Worm (Caenorhabditis elegans) whole organism, midembryonic: ENCODE data around the gene ceeh-2.

ENCODE experiments used
- T22C8.4 ChIP-seq: fragments of 200-800 bp; sonication (Bioruptor generic); IDR thresholded peaks from 2 replicates; pipeline ENCODE4 v1.3.6; 2022; ENCODE audit warnings: missing genetic modification characterization, missing compliant biosample characterization
- cog-1 ChIP-seq: sonication (generic microtip); optimal IDR thresholded peaks from 2 replicates; lab custom pipeline; 2016; ENCODE audit warnings: missing genetic modification characterization, missing compliant biosample characterization
- flt-1 ChIP-seq: fragments of 200-800 bp; sonication (Bioruptor generic); IDR thresholded peaks from 2 replicates; pipeline ENCODE4 v1.3.6; 2022; ENCODE audit warnings: missing genetic modification characterization, missing compliant biosample characterization
- klf-2 ChIP-seq: fragments of 200-800 bp; sonication (Bioruptor generic); conservative IDR thresholded peaks from 2 replicates; pipeline ENCODE4 v1.3.6; 2022; ENCODE audit warnings: missing genetic modification reagents, missing genetic modification characterization, missing compliant biosample characterization
- med-1 ChIP-seq: sonication (generic microtip); optimal IDR thresholded peaks from 2 replicates; lab custom pipeline; 2017; ENCODE audit warnings: missing genetic modification characterization, mild to moderate bottlenecking, missing compliant biosample characterization, antibody characterized with exemption, missing genetic modification reagents; ENCODE audit not compliant: insufficient read depth
- ref-1 ChIP-seq: fragments of 200-800 bp; sonication (Bioruptor generic); conservative IDR thresholded peaks from 2 replicates; pipeline ENCODE4 v1.3.6; 2022; ENCODE audit warnings: missing genetic modification reagents, missing genetic modification characterization, missing compliant biosample characterization
- tab-1 ChIP-seq: fragments of 200-800 bp; sonication (Bioruptor generic); IDR thresholded peaks from 2 replicates; pipeline ENCODE4 v1.3.6; 2022; ENCODE audit warnings: missing genetic modification characterization, missing compliant biosample characterization
- ztf-23 ChIP-seq: fragments of 200-800 bp; sonication (Bioruptor generic); IDR thresholded peaks from 2 replicates; pipeline ENCODE4 v1.3.6; 2022; ENCODE audit warnings: missing genetic modification reagents, missing genetic modification characterization, missing compliant biosample characterization
- ztf-29 ChIP-seq: fragments of 200-800 bp; sonication (Bioruptor generic); IDR thresholded peaks from 2 replicates; pipeline ENCODE4 v1.3.6; 2022; ENCODE audit warnings: missing genetic modification reagents, missing genetic modification characterization, missing compliant biosample characterization

ceeh-2 gene

DNA sequence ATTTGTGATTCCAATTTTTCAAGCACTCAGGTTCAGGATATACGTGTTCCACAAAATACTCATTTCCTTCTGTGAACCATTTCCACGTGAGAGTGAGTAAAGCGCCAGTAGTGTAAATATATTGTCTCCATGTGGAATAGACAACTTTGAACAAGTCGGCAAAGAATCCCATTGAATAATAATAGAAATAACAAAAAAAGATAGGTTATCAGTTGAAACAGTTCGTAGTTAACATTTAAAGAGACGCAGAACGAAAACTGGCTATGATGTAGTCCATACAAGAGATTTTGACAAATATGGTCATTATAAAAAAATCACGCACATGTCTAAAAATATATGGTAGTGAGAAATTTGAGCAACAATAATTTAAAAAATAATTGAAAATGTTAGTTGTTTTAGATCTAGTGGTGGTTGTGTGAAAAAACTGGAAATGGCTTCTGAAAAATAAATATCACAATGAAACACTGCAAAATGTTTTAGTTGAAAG, at the start of gene ceeh-2:
Gene ceeh-2 (minus strand): TSS at position 437 of the 487 bp plus-strand sequence.
- no peak for TF ChIP-seq flt-1 (GFP tag; lab: Robert Waterston, UW)
- TF ChIP-seq cog-1 (tag; lab: Kevin White, UChicago) = no peak
- no peak for TF ChIP-seq ztf-29 (GFP tag; lab: Robert Waterston, UW)

DNA sequence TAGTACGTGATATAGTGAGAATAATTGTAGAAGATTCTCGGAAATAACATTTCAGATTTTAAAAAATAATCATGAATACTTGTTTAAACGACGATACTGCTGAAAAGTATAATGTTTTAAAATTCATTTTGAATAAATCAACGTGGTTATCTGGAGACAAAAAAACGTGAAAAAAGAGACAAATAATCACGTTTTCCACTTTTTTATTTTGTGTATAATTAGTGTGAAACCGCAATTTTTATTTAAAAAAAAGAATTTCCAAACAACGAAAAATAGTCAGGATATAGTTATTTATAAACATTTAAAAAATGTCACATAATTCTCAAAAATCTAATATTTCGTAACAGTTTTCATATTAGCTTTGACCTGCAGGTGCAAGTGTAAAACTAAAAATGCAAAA, 48.6 kb upstream of the ceeh-2 start, which contains the start of gene F15H10.7:
Gene F15H10.7 (minus strand): TSS at position 101 of the 400 bp plus-strand sequence.
- no peak for TF ChIP-seq cog-1 (tag; lab: Kevin White, UChicago)
- no peak for TF ChIP-seq ztf-23 (GFP tag; lab: Robert Waterston, UW)
- no peak for TF ChIP-seq ref-1 (GFP tag; lab: Robert Waterston, UW)
- TF ChIP-seq med-1 (GFP tag; lab: Kevin White, UChicago) = no peak
- TF ChIP-seq tab-1 (GFP tag; lab: Robert Waterston, UW) = no peak
- no peak for TF ChIP-seq T22C8.4 (GFP tag; lab: Robert Waterston, UW)
- no peak for TF ChIP-seq klf-2 (GFP tag; lab: Robert Waterston, UW)
- no peak for TF ChIP-seq flt-1 (GFP tag; lab: Robert Waterston, UW)

DNA sequence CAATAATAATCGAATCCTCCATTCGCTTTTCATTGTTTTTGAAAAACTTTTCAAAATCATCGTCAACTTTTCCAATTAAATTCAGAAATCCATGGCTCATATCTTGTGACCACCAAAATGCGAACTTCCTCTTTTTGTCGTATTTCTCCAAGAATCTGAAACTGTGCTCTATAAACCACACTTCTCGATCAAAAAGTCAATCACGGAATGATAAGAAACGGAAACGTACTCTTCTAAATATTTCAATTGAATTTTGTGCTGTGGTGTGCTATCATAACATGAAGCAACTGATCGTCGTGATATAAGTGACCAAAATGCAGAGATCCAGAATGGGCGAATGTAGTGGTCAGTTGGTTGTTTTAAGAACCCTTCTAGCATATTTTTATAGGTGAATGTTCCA, 47.0 kb upstream of the ceeh-2 start:
- TF ChIP-seq ref-1 (GFP tag; lab: Robert Waterston, UW) (no peak), ztf-29 (GFP tag; lab: Robert Waterston, UW) (no peak), klf-2 (GFP tag; lab: Robert Waterston, UW) (no peak), T22C8.4 (GFP tag; lab: Robert Waterston, UW) (no peak), tab-1 (GFP tag; lab: Robert Waterston, UW) (no peak), flt-1 (GFP tag; lab: Robert Waterston, UW) (no peak), ztf-23 (GFP tag; lab: Robert Waterston, UW) (no peak), med-1 (GFP tag; lab: Kevin White, UChicago) (no peak), cog-1 (tag; lab: Kevin White, UChicago) (no peak)

DNA sequence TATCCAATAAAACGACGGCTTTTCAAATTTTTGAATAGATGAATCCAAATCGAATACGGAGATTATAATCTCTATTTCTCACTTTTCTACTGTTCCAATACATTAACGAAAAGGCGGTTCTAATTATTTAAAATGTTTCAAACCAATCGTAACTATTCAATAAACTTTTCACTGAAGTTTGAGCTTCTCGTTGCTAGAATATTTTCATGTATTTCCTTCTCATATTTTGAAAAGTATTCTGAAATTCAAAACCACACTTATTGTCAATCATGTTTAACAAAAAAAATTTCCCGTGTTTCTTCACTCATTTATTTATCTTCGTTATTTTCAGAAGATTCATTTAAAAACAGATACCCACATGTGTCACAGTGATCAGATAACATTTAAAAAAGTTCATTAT, 45.1 kb upstream of the ceeh-2 start, which contains the start of gene F15H10.8:
Gene F15H10.8 (minus strand): TSS at position 101 of the 400 bp plus-strand sequence.
- TF ChIP-seq klf-2 (GFP tag; lab: Robert Waterston, UW) = no peak
- TF ChIP-seq T22C8.4 (GFP tag; lab: Robert Waterston, UW) = no peak
- no peak for TF ChIP-seq ref-1 (GFP tag; lab: Robert Waterston, UW)

DNA sequence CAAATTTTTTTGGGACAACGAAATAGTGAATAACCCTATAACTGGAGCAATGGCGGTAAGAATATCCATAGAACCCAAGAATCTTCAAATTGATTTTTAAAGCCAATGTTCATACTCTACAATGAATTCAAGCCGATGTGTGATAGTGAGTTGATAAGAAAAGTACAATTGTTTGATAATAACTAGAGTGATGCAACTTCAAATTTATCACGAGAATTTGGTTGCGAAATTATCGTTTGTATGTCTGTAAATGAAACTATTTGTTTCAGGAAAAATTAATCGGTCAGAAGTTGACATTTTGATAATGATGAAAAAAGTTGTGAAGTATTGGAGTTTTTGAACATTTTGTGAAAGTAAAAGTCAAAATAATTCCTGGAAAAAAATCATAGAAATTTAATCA, 41.6 kb upstream of the ceeh-2 start:
- TF ChIP-seq tab-1 (GFP tag; lab: Robert Waterston, UW) (no peak), ztf-23 (GFP tag; lab: Robert Waterston, UW) (no peak), klf-2 (GFP tag; lab: Robert Waterston, UW) (no peak), T22C8.4 (GFP tag; lab: Robert Waterston, UW) (no peak), cog-1 (tag; lab: Kevin White, UChicago) (no peak), ref-1 (GFP tag; lab: Robert Waterston, UW) (no peak), flt-1 (GFP tag; lab: Robert Waterston, UW) (no peak), ztf-29 (GFP tag; lab: Robert Waterston, UW) (no peak), med-1 (GFP tag; lab: Kevin White, UChicago) (no peak)

DNA sequence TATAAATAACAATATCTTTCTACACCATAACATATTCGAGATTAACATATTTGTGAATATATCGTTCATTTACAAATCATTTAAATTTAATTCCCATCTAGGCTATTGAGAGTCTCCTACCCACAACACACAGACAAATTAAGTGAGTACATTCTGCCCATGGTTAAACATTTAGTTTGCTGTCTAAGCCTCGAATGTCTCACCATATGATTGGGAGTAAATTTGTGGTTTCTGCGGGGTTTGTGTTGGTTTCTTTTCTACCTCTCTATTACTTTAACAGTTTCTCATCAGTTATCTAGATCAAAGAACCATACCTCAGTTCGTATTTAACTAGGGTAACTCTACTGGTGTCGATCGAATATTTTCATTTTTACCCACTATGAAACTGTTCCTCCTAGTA, 40.7 kb upstream of the ceeh-2 start, which contains the start of gene ugt-2:
Gene ugt-2 (plus strand): TSS at position 371 of the 400 bp plus-strand sequence.
- TF ChIP-seq cog-1 (tag; lab: Kevin White, UChicago) = no peak
- no peak for TF ChIP-seq flt-1 (GFP tag; lab: Robert Waterston, UW)
- no peak for TF ChIP-seq klf-2 (GFP tag; lab: Robert Waterston, UW)
- TF ChIP-seq T22C8.4 (GFP tag; lab: Robert Waterston, UW) = no peak
- TF ChIP-seq med-1 (GFP tag; lab: Kevin White, UChicago) = no peak
- no peak for TF ChIP-seq ref-1 (GFP tag; lab: Robert Waterston, UW)

DNA sequence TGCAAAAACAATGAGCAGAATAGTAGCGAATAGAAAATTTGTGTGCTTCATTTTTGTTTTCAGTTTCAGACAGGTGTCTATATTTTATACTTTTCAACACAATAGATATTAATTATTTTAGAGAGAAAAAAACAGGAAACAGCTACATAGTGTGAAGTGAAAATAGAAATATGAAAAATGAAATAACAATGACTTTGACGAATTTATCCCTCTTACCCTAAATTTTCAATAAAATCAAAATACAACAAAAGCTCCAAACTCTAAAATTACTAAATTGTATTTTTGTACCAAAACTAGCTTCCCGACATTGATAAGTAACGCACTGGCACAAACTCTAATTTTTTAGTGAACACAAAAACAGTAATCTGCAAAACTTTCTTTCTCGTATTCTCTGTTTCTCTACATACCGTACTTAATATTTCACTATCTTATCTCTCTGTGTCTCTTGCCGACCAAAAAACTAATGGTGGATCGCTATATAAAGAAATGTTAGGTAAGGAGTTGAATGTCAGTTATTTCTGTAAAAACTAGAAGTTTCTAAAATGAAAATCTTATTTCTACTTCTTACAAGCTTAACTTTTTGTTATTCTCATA, 37.6 kb upstream of the ceeh-2 start, which contains the start of the genes col-151 and ugt-1:
Gene col-151 (minus strand): TSS at position 51 of the 594 bp plus-strand sequence.
Gene ugt-1 (plus strand): TSS at position 491 of the 594 bp plus-strand sequence.
- TF ChIP-seq med-1 (GFP tag; lab: Kevin White, UChicago) (no peak), T22C8.4 (GFP tag; lab: Robert Waterston, UW) (no peak), ref-1 (GFP tag; lab: Robert Waterston, UW) (no peak), flt-1 (GFP tag; lab: Robert Waterston, UW) (no peak), cog-1 (tag; lab: Kevin White, UChicago) (no peak), ztf-29 (GFP tag; lab: Robert Waterston, UW) (no peak), tab-1 (GFP tag; lab: Robert Waterston, UW) (no peak), klf-2 (GFP tag; lab: Robert Waterston, UW) (no peak)

DNA sequence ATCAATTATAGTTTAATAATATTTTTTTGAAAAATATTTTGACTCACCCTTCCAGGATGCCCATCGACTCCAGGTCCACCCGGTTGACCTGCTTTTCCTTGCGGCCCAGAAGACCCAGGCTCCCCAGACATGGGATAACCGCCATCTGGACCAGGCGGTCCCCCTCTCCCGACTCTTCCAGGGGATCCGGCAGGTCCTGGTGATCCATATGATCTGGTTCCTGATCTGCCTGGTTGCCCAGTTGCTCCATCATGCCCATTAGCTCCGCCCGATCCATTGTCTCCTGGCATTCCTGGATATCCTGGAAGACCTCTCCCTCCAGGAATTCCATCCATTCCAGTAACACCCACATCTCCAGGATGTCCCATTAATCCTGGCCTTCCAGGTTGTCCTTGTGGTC, 36.0 kb upstream of the ceeh-2 start:
- TF ChIP-seq ztf-23 (GFP tag; lab: Robert Waterston, UW) = no peak
- no peak for TF ChIP-seq ref-1 (GFP tag; lab: Robert Waterston, UW)
- TF ChIP-seq tab-1 (GFP tag; lab: Robert Waterston, UW) = no peak
- no peak for TF ChIP-seq flt-1 (GFP tag; lab: Robert Waterston, UW)
- TF ChIP-seq cog-1 (tag; lab: Kevin White, UChicago) = no peak
- TF ChIP-seq T22C8.4 (GFP tag; lab: Robert Waterston, UW) = no peak
- no peak for TF ChIP-seq med-1 (GFP tag; lab: Kevin White, UChicago)
- no peak for TF ChIP-seq klf-2 (GFP tag; lab: Robert Waterston, UW)
- no peak for TF ChIP-seq ztf-29 (GFP tag; lab: Robert Waterston, UW)

DNA sequence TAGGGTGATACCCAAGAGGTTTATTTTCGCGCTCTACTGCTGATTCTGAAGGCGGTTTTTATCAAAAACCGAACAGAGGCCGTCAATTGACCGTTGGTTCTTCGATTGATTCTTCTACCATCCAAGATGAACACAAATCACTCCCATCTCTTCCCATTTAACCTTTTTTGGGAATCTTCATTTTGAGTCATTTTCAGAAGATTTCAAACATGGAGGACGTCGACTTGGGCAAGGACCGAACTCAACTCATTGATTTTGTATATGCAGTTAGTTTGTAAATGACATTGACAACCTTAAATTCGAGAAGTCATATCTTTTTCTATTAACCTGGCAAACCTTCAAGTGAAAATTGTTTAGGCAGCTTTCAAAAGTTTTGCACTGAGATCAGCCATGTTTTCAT, 30.6 kb upstream of the ceeh-2 start, which contains the start of gene AC3.5:
Gene AC3.5 (plus strand): TSS at position 210 of the 400 bp plus-strand sequence.
- TF ChIP-seq klf-2 (GFP tag; lab: Robert Waterston, UW) (no peak), tab-1 (GFP tag; lab: Robert Waterston, UW) (no peak), flt-1 (GFP tag; lab: Robert Waterston, UW) (no peak), ztf-23 (GFP tag; lab: Robert Waterston, UW) (no peak), ztf-29 (GFP tag; lab: Robert Waterston, UW) (no peak), T22C8.4 (GFP tag; lab: Robert Waterston, UW) (no peak), ref-1 (GFP tag; lab: Robert Waterston, UW) (no peak), cog-1 (tag; lab: Kevin White, UChicago) (no peak), med-1 (GFP tag; lab: Kevin White, UChicago) (no peak)
